Fruit fly (Drosophila melanogaster) whole organism, embryonic: ENCODE measurements around the gene CG11670.

Experiments used
- Atf-2 ChIP-seq: fragments of 200-800 bp; sonication (Bioruptor generic); optimal IDR thresholded peaks from 2 replicates; lab custom pipeline; 2016; ENCODE audit warnings: missing biosample characterization, missing genetic modification characterization
- CG10565 ChIP-seq: fragments of 200-800 bp; sonication (Bioruptor generic); optimal IDR thresholded peaks from 3 replicates; lab custom pipeline; 2016; ENCODE audit warnings: missing biosample characterization, mild to moderate bottlenecking, missing genetic modification characterization
- CG11085 ChIP-seq: fragments of 200-800 bp; sonication (Bioruptor generic); IDR thresholded peaks from 2 replicates; pipeline ENCODE4 v1.3.6; 2022; ENCODE audit warnings: missing biosample characterization, missing genetic modification characterization
- CG11456 ChIP-seq: fragments of 200-800 bp; sonication (Bioruptor generic); IDR thresholded peaks from 3 replicates; pipeline ENCODE4 v1.3.6; 2022; ENCODE audit warnings: missing biosample characterization, missing genetic modification characterization
- CG12219 ChIP-seq: fragments of 200-800 bp; sonication (Bioruptor generic); optimal IDR thresholded peaks from 3 replicates; lab custom pipeline; 2018; ENCODE audit warnings: missing biosample characterization, mild to moderate bottlenecking, missing genetic modification characterization
- CG12769 ChIP-seq: fragments of 200-800 bp; sonication (Bioruptor generic); optimal IDR thresholded peaks from 2 replicates; lab custom pipeline; 2019; ENCODE audit warnings: missing biosample characterization, mild to moderate bottlenecking, missing genetic modification characterization, moderate library complexity
- CG14860 ChIP-seq: fragments of 200-800 bp; sonication (Bioruptor generic); IDR thresholded peaks from 3 replicates; pipeline ENCODE4 v1.3.6; 2022; ENCODE audit warnings: missing biosample characterization, missing genetic modification characterization; ENCODE audit not compliant: partially characterized antibody
- CG17568 ChIP-seq: fragments of 200-800 bp; sonication (Bioruptor generic); optimal IDR thresholded peaks from 2 replicates; lab custom pipeline; 2018; ENCODE audit warnings: missing biosample characterization, mild to moderate bottlenecking, missing genetic modification characterization, moderate library complexity
- CG18011 ChIP-seq: fragments of 200-800 bp; sonication (Bioruptor generic); optimal IDR thresholded peaks from 2 replicates; lab custom pipeline; 2017; ENCODE audit warnings: missing biosample characterization, missing genetic modification characterization, mild to moderate bottlenecking, moderate library complexity, missing genotype
- CG2120 ChIP-seq: fragments of 200-800 bp; sonication (Bioruptor generic); optimal IDR thresholded peaks from 3 replicates; lab custom pipeline; 2016; ENCODE audit warnings: missing biosample characterization, missing genetic modification characterization
- CG2889 ChIP-seq: fragments of 200-800 bp; sonication (Bioruptor generic); IDR thresholded peaks from 3 replicates; pipeline ENCODE4 v1.3.6; 2022; ENCODE audit warnings: missing biosample characterization, missing genetic modification characterization
- CG3838 ChIP-seq: fragments of 200-800 bp; sonication (Bioruptor generic); optimal IDR thresholded peaks from 3 replicates; lab custom pipeline; 2016; ENCODE audit warnings: missing biosample characterization, missing genetic modification characterization
- CG4617 ChIP-seq: fragments of 200-800 bp; sonication (Bioruptor generic); optimal IDR thresholded peaks from 3 replicates; lab custom pipeline; 2016; ENCODE audit warnings: missing biosample characterization, missing genetic modification characterization, borderline replicate concordance
- CG6683 ChIP-seq: fragments of 200-800 bp; sonication (Bioruptor generic); optimal IDR thresholded peaks from 2 replicates; lab custom pipeline; 2017; ENCODE audit warnings: missing biosample characterization, mild to moderate bottlenecking, missing genetic modification characterization, missing genetic modification reagents
- CG7839 ChIP-seq: fragments of 200-800 bp; sonication (Bioruptor generic); optimal IDR thresholded peaks from 3 replicates; lab custom pipeline; 2018; ENCODE audit warnings: missing biosample characterization, mild to moderate bottlenecking, missing genetic modification characterization, moderate library complexity
- CG8359 ChIP-seq: fragments of 200-800 bp; sonication (Bioruptor generic); optimal IDR thresholded peaks from 2 replicates; lab custom pipeline; 2017; ENCODE audit warnings: missing biosample characterization, mild to moderate bottlenecking, missing genetic modification characterization, borderline replicate concordance
- CG8388 ChIP-seq: fragments of 200-800 bp; sonication (Bioruptor generic); optimal IDR thresholded peaks from 2 replicates; lab custom pipeline; 2019; ENCODE audit warnings: missing biosample characterization, mild to moderate bottlenecking, missing genetic modification characterization, moderate library complexity
- CG8478 ChIP-seq: fragments of >200 bp; optimal IDR thresholded peaks from 2 replicates; lab custom pipeline; 2018
- CG9215 ChIP-seq: fragments of 200-800 bp; sonication (Bioruptor generic); IDR thresholded peaks from 2 replicates; pipeline ENCODE4 v1.3.6; 2022; ENCODE audit warnings: missing biosample characterization, missing genetic modification characterization
- CG9876 ChIP-seq: fragments of 200-800 bp; sonication (Bioruptor generic); optimal IDR thresholded peaks from 2 replicates; lab custom pipeline; 2016; ENCODE audit warnings: missing biosample characterization, missing genetic modification characterization
- CoRest ChIP-seq: fragments of 200-800 bp; sonication (Bioruptor generic); optimal IDR thresholded peaks from 3 replicates; lab custom pipeline; 2018; ENCODE audit warnings: missing biosample characterization, mild to moderate bottlenecking, missing genetic modification characterization, moderate library complexity
- CrebB ChIP-seq: fragments of 200-800 bp; sonication (Bioruptor generic); optimal IDR thresholded peaks from 3 replicates; lab custom pipeline; 2018; ENCODE audit warnings: missing biosample characterization, mild to moderate bottlenecking, missing genetic modification characterization
- Dbx ChIP-seq: fragments of 200-800 bp; sonication (Bioruptor generic); IDR thresholded peaks from 3 replicates; pipeline ENCODE4 v1.3.6; 2022; ENCODE audit warnings: missing biosample characterization, missing genetic modification characterization
- Dip2 ChIP-seq: fragments of 200-800 bp; sonication (Bioruptor generic); IDR thresholded peaks from 2 replicates; pipeline ENCODE4 v1.3.6; 2022; ENCODE audit warnings: missing biosample characterization, missing genetic modification characterization
- Doc2 ChIP-seq: fragments of 200-800 bp; sonication (Bioruptor generic); IDR thresholded peaks from 2 replicates; pipeline ENCODE4 v1.3.6; 2022; ENCODE audit warnings: missing biosample characterization, missing genetic modification characterization
- Ets65A ChIP-seq: fragments of 200-800 bp; sonication (Bioruptor generic); peaks from one replicate; lab custom pipeline; 2016; ENCODE audit warnings: missing biosample characterization, missing genetic modification characterization
- HLH4C ChIP-seq: fragments of 200-800 bp; sonication (Bioruptor generic); IDR thresholded peaks from 3 replicates; pipeline ENCODE4 v1.3.6; 2022; ENCODE audit warnings: missing biosample characterization, missing genetic modification characterization; ENCODE audit not compliant: partially characterized antibody
- HLH54F ChIP-seq: fragments of 200-800 bp; sonication (Bioruptor generic); optimal IDR thresholded peaks from 3 replicates; lab custom pipeline; 2016; ENCODE audit warnings: missing biosample characterization, missing genetic modification characterization
- HmgD ChIP-seq: fragments of 200-800 bp; sonication (Bioruptor generic); optimal IDR thresholded peaks from 3 replicates; lab custom pipeline; 2016; ENCODE audit warnings: missing biosample characterization, missing genetic modification characterization
- Hmr ChIP-seq: fragments of 200-800 bp; sonication (Bioruptor generic); optimal IDR thresholded peaks from 3 replicates; lab custom pipeline; 2017; ENCODE audit warnings: mild to moderate bottlenecking, missing biosample characterization, missing genetic modification reagents, missing genetic modification characterization
- Hr39 ChIP-seq: fragments of >200 bp; optimal IDR thresholded peaks from 2 replicates; lab custom pipeline; 2017
- MESR4 ChIP-seq: fragments of 200-800 bp; sonication (Bioruptor generic); optimal IDR thresholded peaks from 2 replicates; lab custom pipeline; 2018; ENCODE audit warnings: missing biosample characterization, mild to moderate bottlenecking, missing genetic modification characterization, moderate library complexity
- NC2α ChIP-seq: fragments of 200-800 bp; sonication (Bioruptor generic); optimal IDR thresholded peaks from 2 replicates; lab custom pipeline; 2016; ENCODE audit warnings: missing biosample characterization, missing genetic modification characterization
- Nf-YB ChIP-seq: fragments of 200-800 bp; sonication (Bioruptor generic); optimal IDR thresholded peaks from 3 replicates; lab custom pipeline; 2019; ENCODE audit warnings: missing biosample characterization, mild to moderate bottlenecking, missing genetic modification characterization, moderate library complexity
- Oli ChIP-seq: fragments of 200-800 bp; sonication (Bioruptor generic); optimal IDR thresholded peaks from 2 replicates; lab custom pipeline; 2018; ENCODE audit warnings: missing biosample characterization, mild to moderate bottlenecking, missing genetic modification characterization, moderate library complexity
- Opbp ChIP-seq: fragments of 200-800 bp; sonication (Bioruptor generic); IDR thresholded peaks from 3 replicates; pipeline ENCODE4 v1.3.6; 2022; ENCODE audit warnings: missing biosample characterization, missing genetic modification characterization; ENCODE audit not compliant: partially characterized antibody
- Rfx ChIP-seq: fragments of 200-800 bp; sonication (Bioruptor generic); IDR thresholded peaks from 2 replicates; pipeline ENCODE4 v1.3.6; 2022; ENCODE audit warnings: missing biosample characterization, missing genetic modification characterization
- ac ChIP-seq: fragments of 200-800 bp; sonication (Bioruptor generic); optimal IDR thresholded peaks from 3 replicates; lab custom pipeline; 2017; ENCODE audit warnings: missing biosample characterization, mild to moderate bottlenecking, missing genetic modification characterization
- bab2 ChIP-seq: fragments of 200-800 bp; sonication (Bioruptor generic); optimal IDR thresholded peaks from 2 replicates; lab custom pipeline; 2016; ENCODE audit warnings: missing biosample characterization, missing genetic modification characterization
- cg ChIP-seq: fragments of 200-800 bp; sonication (Bioruptor generic); optimal IDR thresholded peaks from 3 replicates; lab custom pipeline; 2019; ENCODE audit warnings: missing biosample characterization, mild to moderate bottlenecking, missing genetic modification characterization, moderate library complexity
- da ChIP-seq: fragments of 200-800 bp; sonication (Bioruptor generic); optimal IDR thresholded peaks from 2 replicates; lab custom pipeline; 2016; ENCODE audit warnings: missing biosample characterization, missing genetic modification characterization
- gsb-n ChIP-seq: fragments of 200-800 bp; sonication (Bioruptor generic); optimal IDR thresholded peaks from 3 replicates; lab custom pipeline; 2018; ENCODE audit warnings: missing biosample characterization, mild to moderate bottlenecking, missing genetic modification characterization
- h ChIP-seq: fragments of >200 bp; optimal IDR thresholded peaks from 2 replicates; lab custom pipeline; 2017
- jigr1 ChIP-seq: fragments of 200-800 bp; sonication (Bioruptor generic); IDR thresholded peaks from 3 replicates; pipeline ENCODE4 v1.3.6; 2022; ENCODE audit warnings: missing biosample characterization, missing genetic modification characterization
- lab ChIP-seq: fragments of 200-800 bp; sonication (Bioruptor generic); optimal IDR thresholded peaks from 3 replicates; lab custom pipeline; 2017; ENCODE audit warnings: missing biosample characterization, missing genetic modification characterization, mild to moderate bottlenecking, moderate library complexity, missing genetic modification reagents
- lola ChIP-seq, 3 experiments: fragments of >200 bp in 2 of 3; fragments of 200-800 bp in 1 of 3; sonication (Bioruptor generic) in 1 of 3; optimal IDR thresholded peaks; 2 replicates each; lab custom pipeline; 2017 to 2019; ENCODE audit warnings: missing biosample characterization in 3 of 3, missing genetic modification characterization in 3 of 3, mild to moderate bottlenecking in 1 of 3, moderate library complexity in 1 of 3
- mld ChIP-seq: fragments of 200-800 bp; sonication (Bioruptor generic); IDR thresholded peaks from 3 replicates; pipeline ENCODE4 v1.3.6; 2022; ENCODE audit warnings: missing biosample characterization, missing genetic modification characterization; ENCODE audit not compliant: partially characterized antibody
- seq ChIP-seq: fragments of 200-800 bp; sonication (Bioruptor generic); IDR thresholded peaks from 2 replicates; pipeline ENCODE4 v1.3.6; 2022; ENCODE audit warnings: missing biosample characterization, missing genetic modification characterization
- slou ChIP-seq: fragments of 200-800 bp; sonication (Bioruptor generic); optimal IDR thresholded peaks from 3 replicates; lab custom pipeline; 2016; ENCODE audit warnings: missing biosample characterization, missing genetic modification characterization
- zfh1 ChIP-seq: fragments of 200-800 bp; sonication (Bioruptor generic); IDR thresholded peaks from 3 replicates; pipeline ENCODE4 v1.3.6; 2022; ENCODE audit warnings: missing biosample characterization, missing genetic modification characterization
- zfh2 ChIP-seq: fragments of 200-800 bp; sonication (Bioruptor generic); optimal IDR thresholded peaks from 2 replicates; lab custom pipeline; 2016; ENCODE audit warnings: missing biosample characterization, missing genetic modification characterization

The CG11670 gene

DNA sequence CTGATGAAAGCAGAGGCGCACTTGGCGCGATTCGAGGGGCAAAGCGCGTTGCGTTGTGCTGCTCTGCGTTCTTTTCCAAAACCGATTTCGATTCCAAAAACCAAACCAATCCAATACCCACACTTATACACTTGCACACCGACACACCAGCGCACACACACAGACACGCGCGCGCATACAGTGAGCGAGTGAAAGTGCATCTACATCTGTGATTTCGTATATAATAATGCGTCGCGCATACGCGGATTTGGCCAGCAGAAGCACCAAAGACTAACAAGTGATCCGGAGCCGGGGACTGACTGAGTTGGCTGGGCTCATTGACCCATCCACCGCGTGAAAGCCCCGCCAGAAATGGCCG is 43.6 kb upstream of the CG11670 start:
- TF ChIP-seq Dip2 (GFP tag; lab: Robert Waterston, UW) (no peak), MESR4 (peak; percentile 4), CG8388 (GFP tag; lab: Kevin White, UChicago) (peak; percentile 97), CG9876 (no peak), Rfx (no peak), CG14860 (GFP tag; lab: Robert Waterston, UW) (no peak), CrebB (tag; lab: Kevin White, UChicago) (no peak), slou (GFP tag; lab: Kevin White, UChicago) (no peak), CG3838 (GFP tag; lab: Kevin White, UChicago) (no peak), lab (GFP tag; lab: Kevin White, UChicago) (no peak), lola (GFP tag; optimal IDR thresholded peaks at IDR 0.05; lab: Kevin White, UChicago) (no peak), CG6683 (GFP tag; lab: Kevin White, UChicago) (no peak), Ets65A (peak; percentile 22), Nf-YB (GFP tag; lab: Kevin White, UChicago) (no peak), Opbp (0 out of 3 replicates have a peak, but pooled peaks have one; percentile 1), CG2120 (GFP tag; lab: Kevin White, UChicago) (no peak), Hmr (GFP tag; lab: Kevin White, UChicago) (no peak), da (GFP tag; lab: Kevin White, UChicago) (no peak), CG9215 (GFP tag; lab: Robert Waterston, UW) (no peak), cg (GFP tag; lab: Kevin White, UChicago) (peak; percentile 92), CG11085 (GFP tag; lab: Robert Waterston, UW) (no peak), Doc2 (GFP tag; lab: Robert Waterston, UW) (no peak), HLH54F (GFP tag; lab: Kevin White, UChicago) (no peak), Oli (tag; lab: Kevin White, UChicago) (no peak), HLH4C (GFP tag; lab: Robert Waterston, UW) (no peak), CG17568 (GFP tag; lab: Kevin White, UChicago) (no peak), CG4617 (GFP tag; lab: Kevin White, UChicago) (peak; percentile 18), NC2α (GFP tag; lab: Kevin White, UChicago) (no peak), CG8478 (lab: Kevin White, UChicago) (peak; percentile 40), CG7839 (tag; lab: Kevin White, UChicago) (no peak), CG11456 (GFP tag; lab: Robert Waterston, UW) (no peak)

DNA sequence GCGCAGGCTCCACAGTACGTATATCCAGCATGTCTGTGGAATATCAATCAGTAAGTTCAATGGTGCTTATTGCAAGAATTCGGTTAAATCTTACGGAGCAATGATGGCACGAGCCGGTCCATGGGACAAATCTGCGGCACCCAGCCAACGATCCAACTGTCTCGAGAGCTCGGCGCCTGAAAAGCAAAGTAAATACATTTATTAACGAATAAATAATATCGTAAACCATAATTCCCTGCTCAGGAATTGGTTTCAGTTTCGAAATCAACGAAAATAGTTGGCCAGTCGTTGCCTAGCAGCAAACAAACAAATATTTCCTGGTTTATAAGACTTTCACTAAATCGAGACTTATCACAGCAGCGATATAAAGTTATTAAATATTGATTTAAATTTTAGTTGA is 32.3 kb upstream of the CG11670 start, which contains the start of gene CG11656:
CG11656 (plus strand) TSS at position 301 of the 400 bp plus-strand sequence.
- no peak for TF ChIP-seq ac (GFP tag; lab: Kevin White, UChicago)
- no peak for TF ChIP-seq CG12769 (tag; lab: Kevin White, UChicago)
- no peak for TF ChIP-seq bab2 (GFP tag; lab: Kevin White, UChicago)
- no peak for TF ChIP-seq CG8359 (GFP tag; lab: Kevin White, UChicago)
- TF ChIP-seq CoRest (tag; lab: Kevin White, UChicago): no peak
- no peak for TF ChIP-seq Atf-2
- TF ChIP-seq seq (GFP tag; lab: Robert Waterston, UW): no peak
- no peak for TF ChIP-seq Hr39 (lab: Kevin White, UChicago)
- TF ChIP-seq CG12219 (GFP tag; lab: Kevin White, UChicago): no peak
- no peak for TF ChIP-seq zfh1 (GFP tag; lab: Robert Waterston, UW)
- no peak for TF ChIP-seq CG10565 (GFP tag; lab: Kevin White, UChicago)
- TF ChIP-seq CG18011 (GFP tag; lab: Kevin White, UChicago): no peak
- TF ChIP-seq h (lab: Kevin White, UChicago): no peak
- TF ChIP-seq CG2889: no peak
- no peak for TF ChIP-seq mld (GFP tag; lab: Robert Waterston, UW)
- no peak for TF ChIP-seq zfh2 (GFP tag; lab: Kevin White, UChicago)
- no peak for TF ChIP-seq jigr1 (GFP tag; lab: Robert Waterston, UW)
- no peak for TF ChIP-seq gsb-n (tag; lab: Kevin White, UChicago)
- TF ChIP-seq HmgD: no peak
- TF ChIP-seq Dbx (GFP tag; lab: Robert Waterston, UW): no peak
- TF ChIP-seq, all 482 proteins: peak for 0
